Worm (Caenorhabditis elegans): ENCODE results near the gene K12B6.9.
A peak's percentile ranks its signal among the peaks of the same experiment; 100 is the strongest.

ce11 chrV:6326394-6326793 is 33.9 kb upstream of the K12B6.9 start:
- TF ChIP-seq elt-3 (tag; optimal IDR thresholded peaks at IDR 0.05), result peak in 1 of 3 experiments; percentile 33
- TF ChIP-seq nhr-11 (tag; optimal IDR thresholded peaks at IDR 0.05), result no peak
- TF ChIP-seq snpc-4 (tag; optimal IDR thresholded peaks at IDR 0.05), result no peak
- TF ChIP-seq ztf-11 (tag; optimal IDR thresholded peaks at IDR 0.05), result no peak
- no peak for TF ChIP-seq pha-4 (tag; optimal IDR thresholded peaks at IDR 0.05)
- TF ChIP-seq nhr-28 (tag; optimal IDR thresholded peaks at IDR 0.05), result no peak
- no peak for TF ChIP-seq fos-1 (tag; optimal IDR thresholded peaks at IDR 0.05)
- no peak for TF ChIP-seq ceh-82 (tag; optimal IDR thresholded peaks at IDR 0.05)
- TF ChIP-seq nhr-67 (tag; optimal IDR thresholded peaks at IDR 0.05), result no peak
- no peak for TF ChIP-seq ceh-9 (tag; optimal IDR thresholded peaks at IDR 0.05)
- TF ChIP-seq nhr-12 (tag; optimal IDR thresholded peaks at IDR 0.05), result no peak
- no peak for TF ChIP-seq aly-2 (tag; optimal IDR thresholded peaks at IDR 0.05)

Data from whole organism, L3 larva.